Fruit fly (Drosophila melanogaster) whole organism, embryonic: ENCODE measurements around the gene Iru.

ENCODE experiments used
- Asciz ChIP-seq: fragments of 200-800 bp; sonication (Bioruptor generic); optimal IDR thresholded peaks from 2 replicates; lab custom pipeline; 2017; ENCODE audit warnings: missing biosample characterization, mild to moderate bottlenecking, missing genetic modification characterization, missing genetic modification reagents
- Bgb ChIP-seq: fragments of 200-800 bp; sonication (Bioruptor generic); IDR thresholded peaks from 2 replicates; pipeline ENCODE4 v1.3.6; 2022; ENCODE audit warnings: missing biosample characterization, missing genetic modification characterization; ENCODE audit not compliant: partially characterized antibody
- CG12299 ChIP-seq: fragments of 200-800 bp; sonication (Bioruptor generic); optimal IDR thresholded peaks from 2 replicates; lab custom pipeline; 2018; ENCODE audit warnings: missing biosample characterization, mild to moderate bottlenecking, missing genetic modification characterization
- CG12769 ChIP-seq: fragments of 200-800 bp; sonication (Bioruptor generic); optimal IDR thresholded peaks from 2 replicates; lab custom pipeline; 2019; ENCODE audit warnings: missing biosample characterization, mild to moderate bottlenecking, missing genetic modification characterization, moderate library complexity
- CG13894 ChIP-seq: fragments of 200-800 bp; sonication (Bioruptor generic); optimal IDR thresholded peaks from 3 replicates; lab custom pipeline; 2018; ENCODE audit warnings: missing biosample characterization, mild to moderate bottlenecking, missing genetic modification characterization, moderate library complexity
- CG14965 ChIP-seq: fragments of 200-800 bp; sonication (Bioruptor generic); optimal IDR thresholded peaks from 2 replicates; lab custom pipeline; 2016; ENCODE audit warnings: missing biosample characterization, missing genetic modification characterization, borderline replicate concordance
- CG17361 ChIP-seq: fragments of 200-800 bp; sonication (Bioruptor generic); IDR thresholded peaks from 3 replicates; pipeline ENCODE4 v1.3.6; 2022; ENCODE audit warnings: missing biosample characterization, missing genetic modification characterization
- CG2116 ChIP-seq: fragments of 200-800 bp; sonication (Bioruptor generic); optimal IDR thresholded peaks from 3 replicates; lab custom pipeline; 2018; ENCODE audit warnings: missing biosample characterization, mild to moderate bottlenecking, missing genetic modification characterization
- CG2202 ChIP-seq: fragments of 200-800 bp; sonication (Bioruptor generic); optimal IDR thresholded peaks from 2 replicates; lab custom pipeline; 2018; ENCODE audit warnings: missing biosample characterization, mild to moderate bottlenecking, missing genetic modification characterization
- CG2889 ChIP-seq: fragments of 200-800 bp; sonication (Bioruptor generic); IDR thresholded peaks from 3 replicates; pipeline ENCODE4 v1.3.6; 2022; ENCODE audit warnings: missing biosample characterization, missing genetic modification characterization
- CG3163 ChIP-seq: fragments of 200-800 bp; sonication (Bioruptor generic); optimal IDR thresholded peaks from 3 replicates; lab custom pipeline; 2016; ENCODE audit warnings: missing biosample characterization, missing genetic modification characterization
- CG33557 ChIP-seq: fragments of 200-800 bp; sonication (Bioruptor generic); optimal IDR thresholded peaks from 2 replicates; lab custom pipeline; 2019; ENCODE audit warnings: missing biosample characterization, mild to moderate bottlenecking, missing genetic modification characterization, moderate library complexity
- CG3407 ChIP-seq: fragments of 200-800 bp; sonication (Bioruptor generic); optimal IDR thresholded peaks from 2 replicates; lab custom pipeline; 2018; ENCODE audit warnings: missing biosample characterization, mild to moderate bottlenecking, missing genetic modification characterization
- CG34224 ChIP-seq: fragments of 200-800 bp; sonication (Bioruptor generic); IDR thresholded peaks from 3 replicates; pipeline ENCODE4 v1.3.6; 2022; ENCODE audit warnings: missing biosample characterization, missing genetic modification characterization; ENCODE audit not compliant: partially characterized antibody
- CG6791 ChIP-seq: fragments of 200-800 bp; sonication (Bioruptor generic); IDR thresholded peaks from 3 replicates; pipeline ENCODE4 v1.3.6; 2022; ENCODE audit warnings: missing biosample characterization, missing genetic modification characterization; ENCODE audit not compliant: partially characterized antibody
- CG8944 ChIP-seq: fragments of 200-800 bp; sonication (Bioruptor generic); optimal IDR thresholded peaks from 3 replicates; lab custom pipeline; 2016; ENCODE audit warnings: missing biosample characterization, missing genetic modification characterization
- CTCF ChIP-seq: fragments of 200-800 bp; sonication (Bioruptor generic); optimal IDR thresholded peaks from 2 replicates; lab custom pipeline; 2017; ENCODE audit warnings: missing biosample characterization, mild to moderate bottlenecking, missing genetic modification characterization, moderate library complexity
- D19A ChIP-seq: fragments of 200-800 bp; optimal IDR thresholded peaks from 3 replicates; lab custom pipeline; 2019; ENCODE audit warnings: missing biosample characterization, mild to moderate bottlenecking, missing genetic modification characterization, moderate library complexity
- Deaf1 ChIP-seq: fragments of 200-800 bp; optimal IDR thresholded peaks from 3 replicates; lab custom pipeline; 2019; ENCODE audit warnings: missing biosample characterization, mild to moderate bottlenecking, missing genetic modification characterization, moderate library complexity
- Dfd ChIP-seq, 2 experiments: fragments of >200 bp; optimal IDR thresholded peaks; 2 replicates each; lab custom pipeline; 2017; ENCODE audit warnings: missing biosample characterization in 2 of 2, missing genetic modification characterization in 2 of 2
- Ets97D ChIP-seq: fragments of 200-800 bp; sonication (Bioruptor generic); optimal IDR thresholded peaks from 3 replicates; lab custom pipeline; 2016; ENCODE audit warnings: missing biosample characterization, missing genetic modification characterization
- HLH4C ChIP-seq: fragments of 200-800 bp; sonication (Bioruptor generic); IDR thresholded peaks from 3 replicates; pipeline ENCODE4 v1.3.6; 2022; ENCODE audit warnings: missing biosample characterization, missing genetic modification characterization; ENCODE audit not compliant: partially characterized antibody
- HmgZ ChIP-seq: fragments of 200-800 bp; sonication (Bioruptor generic); optimal IDR thresholded peaks from 2 replicates; lab custom pipeline; 2018; ENCODE audit warnings: missing biosample characterization, mild to moderate bottlenecking, missing genetic modification characterization
- Hmx ChIP-seq: fragments of 200-800 bp; sonication (Bioruptor generic); optimal IDR thresholded peaks from 2 replicates; lab custom pipeline; 2016; ENCODE audit warnings: missing biosample characterization, missing genetic modification characterization
- Hr3 ChIP-seq: fragments of 200-800 bp; sonication (Bioruptor generic); optimal IDR thresholded peaks from 3 replicates; lab custom pipeline; 2016; ENCODE audit warnings: missing biosample characterization, missing genetic modification characterization
- Hr78 ChIP-seq, 2 experiments: fragments of 200-800 bp in 1 of 2; fragments of >200 bp in 1 of 2; sonication (Bioruptor generic) in 1 of 2; optimal IDR thresholded peaks; 2 replicates each; lab custom pipeline; 2017 to 2019; ENCODE audit warnings: missing biosample characterization in 2 of 2, missing genetic modification characterization in 2 of 2, mild to moderate bottlenecking in 1 of 2, moderate library complexity in 1 of 2
- MBD-R2 ChIP-seq: fragments of 200-800 bp; sonication (Bioruptor generic); IDR thresholded peaks from 2 replicates; pipeline ENCODE4 v1.3.6; 2022; ENCODE audit warnings: missing biosample characterization, missing genetic modification characterization
- MTF-1 ChIP-seq: fragments of 200-800 bp; sonication (Bioruptor generic); optimal IDR thresholded peaks from 2 replicates; lab custom pipeline; 2018; ENCODE audit warnings: missing biosample characterization, mild to moderate bottlenecking, missing genetic modification characterization, borderline replicate concordance
- Myb ChIP-seq: fragments of 200-800 bp; sonication (Bioruptor generic); optimal IDR thresholded peaks from 2 replicates; lab custom pipeline; 2016; ENCODE audit warnings: missing biosample characterization, missing genetic modification characterization
- NC2β ChIP-seq: fragments of 200-800 bp; sonication (Bioruptor generic); optimal IDR thresholded peaks from 2 replicates; lab custom pipeline; 2016; ENCODE audit warnings: missing biosample characterization, missing genetic modification characterization
- Sox100B ChIP-seq: fragments of 200-800 bp; sonication (Bioruptor generic); optimal IDR thresholded peaks from 3 replicates; lab custom pipeline; 2018; ENCODE audit warnings: missing biosample characterization, mild to moderate bottlenecking, missing genetic modification characterization
- Spps ChIP-seq: fragments of 200-800 bp; sonication (Bioruptor generic); optimal IDR thresholded peaks from 2 replicates; lab custom pipeline; 2018; ENCODE audit warnings: missing biosample characterization, mild to moderate bottlenecking, missing genetic modification characterization
- crol ChIP-seq: fragments of 200-800 bp; sonication (Bioruptor generic); IDR thresholded peaks from 2 replicates; pipeline ENCODE4 v1.3.6; 2022; ENCODE audit warnings: missing biosample characterization, missing genetic modification characterization
- dimm ChIP-seq: fragments of 200-800 bp; sonication (Bioruptor generic); IDR thresholded peaks from 2 replicates; pipeline ENCODE4 v1.3.6; 2022; ENCODE audit warnings: missing biosample characterization, missing genetic modification characterization
- eve ChIP-seq, 2 experiments: fragments of >200 bp; optimal IDR thresholded peaks; 2 replicates each; lab custom pipeline; 2017; ENCODE audit warnings: missing biosample characterization in 2 of 2, missing genetic modification characterization in 2 of 2
- fd3F ChIP-seq: fragments of 200-800 bp; sonication (Bioruptor generic); optimal IDR thresholded peaks from 2 replicates; lab custom pipeline; 2018; ENCODE audit warnings: missing biosample characterization, mild to moderate bottlenecking, missing genetic modification characterization, moderate library complexity
- gcm ChIP-seq: fragments of 200-800 bp; sonication (Bioruptor generic); optimal IDR thresholded peaks from 2 replicates; lab custom pipeline; 2019; ENCODE audit warnings: missing biosample characterization, mild to moderate bottlenecking, missing genetic modification characterization, moderate library complexity
- gsb ChIP-seq: fragments of 200-800 bp; sonication (Bioruptor generic); IDR thresholded peaks from 2 replicates; pipeline ENCODE4 v1.3.6; 2022; ENCODE audit warnings: missing biosample characterization, missing genetic modification characterization
- ind ChIP-seq: fragments of 200-800 bp; sonication (Bioruptor generic); optimal IDR thresholded peaks from 3 replicates; lab custom pipeline; 2016; ENCODE audit warnings: missing biosample characterization, missing genetic modification characterization
- lilli ChIP-seq: fragments of 200-800 bp; sonication (Bioruptor generic); optimal IDR thresholded peaks from 3 replicates; lab custom pipeline; 2016; ENCODE audit warnings: missing biosample characterization, missing genetic modification characterization
- mirr ChIP-seq: fragments of 200-800 bp; sonication (Bioruptor generic); optimal IDR thresholded peaks from 3 replicates; lab custom pipeline; 2018; ENCODE audit warnings: missing biosample characterization, mild to moderate bottlenecking, missing genetic modification characterization
- odd ChIP-seq: fragments of 200-800 bp; sonication (Bioruptor generic); optimal IDR thresholded peaks from 2 replicates; lab custom pipeline; 2017; ENCODE audit warnings: missing biosample characterization, mild to moderate bottlenecking, missing genetic modification characterization
- pnt ChIP-seq: fragments of 200-800 bp; sonication (Bioruptor generic); optimal IDR thresholded peaks from 3 replicates; lab custom pipeline; 2016; ENCODE audit warnings: missing biosample characterization, missing genetic modification characterization
- pum ChIP-seq: fragments of 200-800 bp; sonication (Bioruptor generic); optimal IDR thresholded peaks from 2 replicates; lab custom pipeline; 2016; ENCODE audit warnings: missing biosample characterization, missing genetic modification characterization
- salm ChIP-seq: fragments of 200-800 bp; sonication (Bioruptor generic); optimal IDR thresholded peaks from 2 replicates; lab custom pipeline; 2018; ENCODE audit warnings: missing biosample characterization, mild to moderate bottlenecking, missing genetic modification characterization
- sisA ChIP-seq: fragments of 200-800 bp; sonication (Bioruptor generic); IDR thresholded peaks from 2 replicates; pipeline ENCODE4 v1.3.6; 2022; ENCODE audit warnings: missing biosample characterization, missing genetic modification characterization
- tgo ChIP-seq: fragments of 200-800 bp; sonication (Bioruptor generic); IDR thresholded peaks from 3 replicates; pipeline ENCODE4 v1.3.6; 2022; ENCODE audit warnings: missing biosample characterization, missing genetic modification characterization
- twi ChIP-seq: fragments of 200-800 bp; optimal IDR thresholded peaks from 2 replicates; lab custom pipeline; 2019; ENCODE audit warnings: missing biosample characterization, mild to moderate bottlenecking, missing genetic modification characterization, moderate library complexity
- tx ChIP-seq: fragments of 200-800 bp; sonication (Bioruptor generic); optimal IDR thresholded peaks from 2 replicates; lab custom pipeline; 2016; ENCODE audit warnings: missing biosample characterization, missing genetic modification characterization
- vnd ChIP-seq: fragments of 200-800 bp; sonication (Bioruptor generic); IDR thresholded peaks from 3 replicates; pipeline ENCODE4 v1.3.6; 2022; ENCODE audit warnings: missing biosample characterization, missing genetic modification characterization; ENCODE audit not compliant: partially characterized antibody
- zfh2 ChIP-seq: fragments of 200-800 bp; sonication (Bioruptor generic); optimal IDR thresholded peaks from 2 replicates; lab custom pipeline; 2016; ENCODE audit warnings: missing biosample characterization, missing genetic modification characterization

Iru gene

dm6 chr3R:9053850-9054441 lies 47.7 kb downstream of the Iru start (continued):
- TF ChIP-seq Sox100B (GFP tag; lab: Kevin White, UChicago) (peak; percentile 69), CG3163 (GFP tag; lab: Kevin White, UChicago) (peak; percentile 70), twi (tag; lab: Kevin White, UChicago) (peak; percentile 11), odd (no peak), MBD-R2 (no peak), Bgb (GFP tag; lab: Robert Waterston, UW) (no peak), CG12769 (tag; lab: Kevin White, UChicago) (no peak), tgo (no peak), Dfd (GFP tag; optimal IDR thresholded peaks at IDR 0.05; lab: Kevin White, UChicago) (no peak), Ets97D (GFP tag; lab: Kevin White, UChicago) (peak; percentile 10), CG8944 (GFP tag; lab: Kevin White, UChicago) (no peak), zfh2 (peak; percentile 57), CG13894 (tag; lab: Kevin White, UChicago) (no peak), ind (GFP tag; lab: Kevin White, UChicago) (peak; percentile 66), CG2116 (no peak), CG3407 (GFP tag; lab: Kevin White, UChicago) (no peak), gsb (no peak), HmgZ (tag; lab: Kevin White, UChicago) (no peak), dimm (no peak), CG17361 (GFP tag; lab: Robert Waterston, UW) (no peak), fd3F (GFP tag; lab: Kevin White, UChicago) (peak; percentile 26), Asciz (no peak), MTF-1 (GFP tag; lab: Kevin White, UChicago) (no peak), CG2202 (tag; lab: Kevin White, UChicago) (no peak), gcm (GFP tag; lab: Kevin White, UChicago) (no peak), CG2889 (no peak), eve (GFP tag; optimal IDR thresholded peaks at IDR 0.05; lab: Kevin White, UChicago) (peak in 1 of 2 experiments; percentile 4), sisA (GFP tag; lab: Robert Waterston, UW) (no peak), CG34224 (GFP tag; lab: Robert Waterston, UW) (no peak), NC2β (no peak), CTCF (GFP tag; lab: Kevin White, UChicago) (no peak), lilli (GFP tag; lab: Kevin White, UChicago) (peak; percentile 35), pnt (peak; percentile 1), tx (GFP tag; lab: Kevin White, UChicago) (peak; percentile 47), vnd (GFP tag; lab: Robert Waterston, UW) (no peak), crol (GFP tag; lab: Robert Waterston, UW) (no peak), Hr78 (GFP tag; optimal IDR thresholded peaks at IDR 0.05; lab: Kevin White, UChicago) (no peak), Hmx (no peak), mirr (GFP tag; lab: Kevin White, UChicago) (no peak), HLH4C (no peak), CG6791 (GFP tag; lab: Robert Waterston, UW) (no peak), Myb (peak; percentile 57), Spps (tag; lab: Kevin White, UChicago) (no peak), CG33557 (GFP tag; lab: Kevin White, UChicago) (no peak), salm (tag; lab: Kevin White, UChicago) (no peak), pum (no peak), Hr3 (peak; percentile 45), CG12299 (no peak), Deaf1 (tag; lab: Kevin White, UChicago) (no peak), CG14965 (GFP tag; lab: Kevin White, UChicago) (no peak), D19A (tag; lab: Kevin White, UChicago) (no peak)
